Fruit fly (Drosophila melanogaster): ENCODE results near the gene Or1a.

The Or1a gene

dm6 chrX:345246-345645 is 30.3 kb downstream of the Or1a start (continued):
- TF ChIP-seq NK7.1 (GFP tag; optimal IDR thresholded peaks at IDR 0.05) (no peak), gem (tag; optimal IDR thresholded peaks at IDR 0.05) (peak; percentile 64), mam (GFP tag; optimal IDR thresholded peaks at IDR 0.05) (peak; percentile 8), eyg (GFP tag; optimal IDR thresholded peaks at IDR 0.05) (no peak), cg (GFP tag; optimal IDR thresholded peaks at IDR 0.05) (no peak), CG11504 (tag; optimal IDR thresholded peaks at IDR 0.05) (peak; percentile 44), dmrt99B (tag; optimal IDR thresholded peaks at IDR 0.05) (peak; percentile 6), Mes4 (GFP tag; optimal IDR thresholded peaks at IDR 0.05) (no peak), CG8924 (tag; optimal IDR thresholded peaks at IDR 0.05) (no peak), pb (GFP tag; optimal IDR thresholded peaks at IDR 0.05) (no peak), nau (GFP tag; optimal IDR thresholded peaks at IDR 0.05) (no peak), Abd-B (GFP tag; optimal IDR thresholded peaks at IDR 0.05) (no peak), HLHmδ (GFP tag; optimal IDR thresholded peaks at IDR 0.05) (no peak), inv (GFP tag; IDR thresholded peaks at IDR 0.05; ENCODE audit: partially characterized antibody) (no peak), H15 (GFP tag; IDR thresholded peaks at IDR 0.05) (no peak), HmgD (GFP tag; optimal IDR thresholded peaks at IDR 0.05) (no peak), CG9215 (GFP tag; IDR thresholded peaks at IDR 0.05) (no peak), Pdp1 (GFP tag; optimal IDR thresholded peaks at IDR 0.05) (peak in 1 of 2 experiments; percentile 6), dmrt11E (tag; optimal IDR thresholded peaks at IDR 0.05) (no peak)

DNA sequence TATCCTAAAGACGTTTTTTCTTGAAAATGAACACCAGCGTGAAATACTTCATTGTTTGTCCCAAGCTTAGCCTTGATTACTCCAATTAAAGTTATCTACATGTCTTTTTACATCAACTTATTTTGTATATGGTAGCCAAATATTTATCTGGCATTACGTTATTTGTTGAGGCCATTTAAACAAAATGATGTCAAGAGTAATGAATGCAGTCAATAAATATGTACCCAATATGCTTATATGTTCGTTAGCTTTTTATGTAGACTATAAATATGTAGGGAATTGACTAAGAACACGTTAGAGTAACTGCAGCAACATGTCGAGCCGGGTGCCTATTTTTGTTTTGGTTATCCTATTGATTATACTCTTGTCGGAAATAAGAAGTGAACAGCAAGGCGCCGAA is 35.3 kb downstream of the Or1a start, which contains the start of gene CG43181:
TSS of gene CG43181 (plus strand) at position 301 of the 400 bp plus-strand sequence.
- no peak for TF ChIP-seq cwo (GFP tag; optimal IDR thresholded peaks at IDR 0.05)
- no peak for TF ChIP-seq CG10462 (GFP tag; optimal IDR thresholded peaks at IDR 0.05)
- TF ChIP-seq CG10543 (GFP tag; optimal IDR thresholded peaks at IDR 0.05) = no peak
- TF ChIP-seq seq (GFP tag; IDR thresholded peaks at IDR 0.05) = no peak
- TF ChIP-seq Dref (GFP tag; IDR thresholded peaks at IDR 0.05) = no peak
- no peak for TF ChIP-seq CG15514 (GFP tag; optimal IDR thresholded peaks at IDR 0.05)
- TF ChIP-seq D (optimal IDR thresholded peaks at IDR 0.05) = no peak
- TF ChIP-seq D (GFP tag; optimal IDR thresholded peaks at IDR 0.05) = no peak
- no peak for TF ChIP-seq ken (GFP tag; IDR thresholded peaks at IDR 0.05)
- no peak for TF ChIP-seq chn (GFP tag; optimal IDR thresholded peaks at IDR 0.05)
- TF ChIP-seq Aef1 (GFP tag; IDR thresholded peaks at IDR 0.05) = no peak
- no peak for TF ChIP-seq CG9727 (GFP tag; optimal IDR thresholded peaks at IDR 0.05)
- TF ChIP-seq Dll (GFP tag; IDR thresholded peaks at IDR 0.05; ENCODE audit: partially characterized antibody) = no peak
- TF ChIP-seq CG4730 (GFP tag; IDR thresholded peaks at IDR 0.05) = no peak
- no peak for TF ChIP-seq CG18619 (GFP tag; optimal IDR thresholded peaks at IDR 0.05)
- TF ChIP-seq mam (GFP tag; optimal IDR thresholded peaks at IDR 0.05) = no peak
- TF ChIP-seq NK7.1 (GFP tag; optimal IDR thresholded peaks at IDR 0.05) = no peak
- TF ChIP-seq CG31365 (tag; optimal IDR thresholded peaks at IDR 0.05) = no peak
- TF ChIP-seq CG13287 (GFP tag; IDR thresholded peaks at IDR 0.05; ENCODE audit: partially characterized antibody) = no peak

DNA sequence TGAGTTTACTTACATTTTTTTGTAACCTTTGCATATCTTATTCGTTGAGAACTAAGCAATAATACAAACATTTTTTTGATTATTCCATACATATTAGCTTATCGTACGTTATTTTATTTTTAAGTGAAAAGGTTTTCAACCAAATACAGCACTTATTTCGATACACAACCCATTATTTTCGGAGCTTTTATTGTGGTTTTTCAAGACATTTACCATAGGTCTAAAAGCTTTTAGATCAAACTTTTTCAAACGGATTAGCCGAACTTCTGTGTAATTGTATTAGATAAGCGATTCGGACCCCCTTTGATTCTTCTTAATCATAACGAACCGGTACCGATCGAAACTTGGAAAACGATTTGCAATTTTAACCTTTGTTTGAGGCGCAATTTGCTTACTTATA is 36.0 kb downstream of the Or1a start:
- TF ChIP-seq lmd (GFP tag; IDR thresholded peaks at IDR 0.05) = no peak
- TF ChIP-seq MESR4 (GFP tag; optimal IDR thresholded peaks at IDR 0.05) = no peak
- no peak for TF ChIP-seq Hsf (GFP tag; optimal IDR thresholded peaks at IDR 0.05)
- TF ChIP-seq CG32767 (GFP tag; IDR thresholded peaks at IDR 0.05) = no peak
- no peak for TF ChIP-seq Dfd (GFP tag; optimal IDR thresholded peaks at IDR 0.05)
- TF ChIP-seq Deaf1 (tag; optimal IDR thresholded peaks at IDR 0.05) = peak; percentile 12
- TF ChIP-seq sug (tag; optimal IDR thresholded peaks at IDR 0.05) = peak; percentile 22
- no peak for TF ChIP-seq CG1024 (GFP tag; IDR thresholded peaks at IDR 0.05)
- TF ChIP-seq pita (GFP tag; optimal IDR thresholded peaks at IDR 0.05) = peak; percentile 24
- TF ChIP-seq CG8944 (GFP tag; optimal IDR thresholded peaks at IDR 0.05) = no peak
- TF ChIP-seq bcd (GFP tag; optimal IDR thresholded peaks at IDR 0.05) = peak; percentile 64
- TF ChIP-seq Pdp1 (GFP tag; optimal IDR thresholded peaks at IDR 0.05) = peak in 1 of 2 experiments; percentile 63
- TF ChIP-seq Rfx (GFP tag; IDR thresholded peaks at IDR 0.05) = no peak
- peak; percentile 29 for TF ChIP-seq CG15514 (GFP tag; optimal IDR thresholded peaks at IDR 0.05)
- no peak for TF ChIP-seq hb (GFP tag; IDR thresholded peaks at IDR 0.05; ENCODE audit: partially characterized antibody)
- TF ChIP-seq Myb (GFP tag; optimal IDR thresholded peaks at IDR 0.05) = peak; percentile 14
- no peak for TF ChIP-seq slbo (GFP tag; IDR thresholded peaks at IDR 0.05)
